Fruit fly (Drosophila melanogaster): Measurements from ENCODE around the gene Nulp1.
A peak's percentile ranks its signal among the peaks of the same experiment; 100 is the strongest.

Nulp1 gene

dm6 chr3L:8076160-8076559 is 34.0 kb upstream of the Nulp1 start (continued):
- TF ChIP-seq CG15336 (GFP tag; IDR thresholded peaks at IDR 0.05) (0 out of 2 replicates have a peak, but pooled peaks have one; percentile 6), Ets96B (tag; optimal IDR thresholded peaks at IDR 0.05) (peak; percentile 4), OdsH (GFP tag; optimal IDR thresholded peaks at IDR 0.05) (no peak), Smox (GFP tag; optimal IDR thresholded peaks at IDR 0.05) (no peak), CG10669 (GFP tag; optimal IDR thresholded peaks at IDR 0.05) (no peak), ss (GFP tag; optimal IDR thresholded peaks at IDR 0.05) (peak in 1 of 2 experiments; percentile 31), Hr4 (GFP tag; optimal IDR thresholded peaks at IDR 0.05) (peak; percentile 20), CG6854 (GFP tag; optimal IDR thresholded peaks at IDR 0.05) (no peak), dac (GFP tag; optimal IDR thresholded peaks at IDR 0.05) (no peak), eg (GFP tag; IDR thresholded peaks at IDR 0.05) (no peak), CG34406 (GFP tag; optimal IDR thresholded peaks at IDR 0.05) (peak; percentile 1), achi (GFP tag; optimal IDR thresholded peaks at IDR 0.05) (peak; percentile 9), Hr38 (GFP tag; optimal IDR thresholded peaks at IDR 0.05) (no peak), Eip78C (GFP tag) (peak; percentile 89), svp (GFP tag) (peak; percentile 33), dsx (GFP tag; optimal IDR thresholded peaks at IDR 0.05; ENCODE audit: poor library complexity, severe bottlenecking) (peak; percentile 37), CG32006 (GFP tag; optimal IDR thresholded peaks at IDR 0.05) (peak; percentile 33), acj6 (GFP tag; optimal IDR thresholded peaks at IDR 0.05) (peak; percentile 21), Eip93F (GFP tag; optimal IDR thresholded peaks at IDR 0.05) (no peak), CG8632 (GFP tag; optimal IDR thresholded peaks at IDR 0.05) (no peak), CG6163 (GFP tag; IDR thresholded peaks at IDR 0.05) (0 out of 3 replicates have a peak, but pooled peaks have one; percentile 14), CG31627 (GFP tag; optimal IDR thresholded peaks at IDR 0.05) (peak; percentile 22), lz (GFP tag; optimal IDR thresholded peaks at IDR 0.05) (peak; percentile 27), CG4318 (GFP tag; optimal IDR thresholded peaks at IDR 0.05) (no peak)

DNA sequence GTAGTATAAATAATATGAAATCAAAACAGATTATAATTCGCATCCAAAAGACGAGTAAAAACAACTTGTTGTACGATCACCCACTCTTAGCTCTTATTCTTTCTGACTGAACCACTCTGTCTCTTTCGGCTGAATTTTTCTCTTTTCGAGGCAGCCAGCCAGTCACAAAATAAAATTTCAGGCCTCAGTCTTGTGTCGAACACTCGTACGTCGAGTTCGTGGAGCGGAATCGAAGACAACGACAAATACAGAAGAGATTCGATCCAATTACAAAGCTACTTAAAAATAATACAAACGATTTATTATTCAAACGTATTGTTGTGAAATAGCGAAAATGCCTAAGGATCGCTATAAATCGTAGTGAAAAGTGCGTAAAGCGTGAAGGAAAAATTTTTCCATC is 33.0 kb upstream of the Nulp1 start:
- TF ChIP-seq CG8319 (GFP tag; optimal IDR thresholded peaks at IDR 0.05) = no peak
- no peak for TF ChIP-seq CG11902 (GFP tag; optimal IDR thresholded peaks at IDR 0.05)
- no peak for TF ChIP-seq Lpt (GFP tag; optimal IDR thresholded peaks at IDR 0.05)
- TF ChIP-seq CG8119 (GFP tag; IDR thresholded peaks at IDR 0.05) = peak; percentile 30; the same call in 1 of the 3 replicates
- no peak for TF ChIP-seq CG10669 (GFP tag; optimal IDR thresholded peaks at IDR 0.05)
- TF ChIP-seq spab (GFP tag; optimal IDR thresholded peaks at IDR 0.05) = no peak
- TF ChIP-seq CG16779 (tag; optimal IDR thresholded peaks at IDR 0.05) = no peak
- TF ChIP-seq lz (GFP tag; optimal IDR thresholded peaks at IDR 0.05) = no peak
- TF ChIP-seq Ets21C (GFP tag; optimal IDR thresholded peaks at IDR 0.05) = no peak
- TF ChIP-seq fd59A (GFP tag; optimal IDR thresholded peaks at IDR 0.05) = no peak
- TF ChIP-seq Sox15 (GFP tag; optimal IDR thresholded peaks at IDR 0.05) = no peak
- TF ChIP-seq vri (GFP tag; optimal IDR thresholded peaks at IDR 0.05) = peak; percentile 57
- no peak for TF ChIP-seq cyc (GFP tag; optimal IDR thresholded peaks at IDR 0.05)
- TF ChIP-seq Sox14 (GFP tag; optimal IDR thresholded peaks at IDR 0.05) = peak; percentile 15
- no peak for TF ChIP-seq svp (GFP tag)
- no peak for TF ChIP-seq fd85E (GFP tag; optimal IDR thresholded peaks at IDR 0.05)
- no peak for TF ChIP-seq net (GFP tag; optimal IDR thresholded peaks at IDR 0.05)
- no peak for TF ChIP-seq Hr4 (GFP tag; optimal IDR thresholded peaks at IDR 0.05)
- peak; percentile 3 for TF ChIP-seq CG9139 (GFP tag; optimal IDR thresholded peaks at IDR 0.05)
- no peak for TF ChIP-seq CG3032 (tag; optimal IDR thresholded peaks at IDR 0.05)
- TF ChIP-seq Eip78C (GFP tag) = peak; percentile 82
- TF ChIP-seq CG15336 (GFP tag; IDR thresholded peaks at IDR 0.05) = peak; percentile 67; the same call in 1 of the 2 replicates
- TF ChIP-seq Hr38 (GFP tag; optimal IDR thresholded peaks at IDR 0.05) = no peak
- no peak for TF ChIP-seq CG6808 (GFP tag; optimal IDR thresholded peaks at IDR 0.05)
- no peak for TF ChIP-seq salr (GFP tag; optimal IDR thresholded peaks at IDR 0.05)
- TF ChIP-seq Eip75B (GFP tag; optimal IDR thresholded peaks at IDR 0.05) = peak; percentile 30
- peak; percentile 9 for TF ChIP-seq Ets96B (tag; optimal IDR thresholded peaks at IDR 0.05)
- no peak for TF ChIP-seq OdsH (GFP tag; optimal IDR thresholded peaks at IDR 0.05)
- no peak for TF ChIP-seq CG6792 (GFP tag; optimal IDR thresholded peaks at IDR 0.05)
- peak; percentile 32 for TF ChIP-seq Sox102F (GFP tag; optimal IDR thresholded peaks at IDR 0.05)
- TF ChIP-seq CG10631 (GFP tag; optimal IDR thresholded peaks at IDR 0.05) = no peak
- peak; percentile 20 for TF ChIP-seq pdm3 (GFP tag; optimal IDR thresholded peaks at IDR 0.05)
- TF ChIP-seq Eip93F (GFP tag; optimal IDR thresholded peaks at IDR 0.05) = peak; percentile 6
- no peak for TF ChIP-seq fkh (GFP tag; optimal IDR thresholded peaks at IDR 0.05)
- peak; percentile 9 for TF ChIP-seq CG6276 (GFP tag; optimal IDR thresholded peaks at IDR 0.05)
- peak; percentile 10 for TF ChIP-seq topi (GFP tag; optimal IDR thresholded peaks at IDR 0.05)
- peak; percentile 41; the same call in 1 of the 3 replicates for TF ChIP-seq eg (GFP tag; IDR thresholded peaks at IDR 0.05)
